Worm (Caenorhabditis elegans) whole organism, late embryonic: Measurements from ENCODE around the gene elo-1.

Experiments
- F13H6.1 ChIP-seq: sonication (generic microtip); optimal IDR thresholded peaks from 2 replicates; lab custom pipeline; 2016; ENCODE audit warnings: missing genetic modification characterization, missing compliant biosample characterization
- K09A11.1 ChIP-seq: sonication (generic microtip); optimal IDR thresholded peaks from 2 replicates; lab custom pipeline; 2017; ENCODE audit warnings: antibody characterized with exemption, mild to moderate bottlenecking, missing genetic modification characterization, missing compliant biosample characterization; ENCODE audit not compliant: insufficient read depth
- T23F11.4 ChIP-seq: fragments of 200-800 bp; sonication (Bioruptor generic); optimal IDR thresholded peaks from 2 replicates; lab custom pipeline; 2018; ENCODE audit warnings: mild to moderate bottlenecking, missing genetic modification characterization, missing compliant biosample characterization
- ama-1 ChIP-seq: fragments of 150-350 bp; optimal IDR thresholded peaks from 2 replicates; lab custom pipeline; 2014
- ceh-14 ChIP-seq: sonication (generic microtip); optimal IDR thresholded peaks from 2 replicates; lab custom pipeline; 2016; ENCODE audit warnings: missing genotype, missing genetic modification characterization, missing compliant biosample characterization
- ceh-19 ChIP-seq: fragments of 200-800 bp; sonication (Bioruptor generic); optimal IDR thresholded peaks from 2 replicates; lab custom pipeline; 2018; ENCODE audit warnings: mild to moderate bottlenecking, missing genetic modification characterization, missing compliant biosample characterization
- ceh-22 ChIP-seq: sonication (generic microtip); optimal IDR thresholded peaks from 2 replicates; lab custom pipeline; 2017; ENCODE audit warnings: missing biosample characterization, missing genetic modification characterization
- ceh-31 ChIP-seq: sonication (generic microtip); optimal IDR thresholded peaks from 2 replicates; lab custom pipeline; 2016; ENCODE audit warnings: missing genetic modification characterization, missing compliant biosample characterization
- ceh-45 ChIP-seq: fragments of 200-800 bp; sonication (Bioruptor generic); IDR thresholded peaks from 2 replicates; pipeline ENCODE4 v1.3.6; 2022; ENCODE audit warnings: missing genetic modification reagents, missing genetic modification characterization, missing compliant biosample characterization
- ceh-48 ChIP-seq: sonication (generic microtip); optimal IDR thresholded peaks from 2 replicates; lab custom pipeline; 2016; ENCODE audit warnings: missing genetic modification characterization, inconsistent platforms, missing compliant biosample characterization
- dmd-4 ChIP-seq: sonication (generic microtip); optimal IDR thresholded peaks from 2 replicates; lab custom pipeline; 2016; ENCODE audit warnings: borderline replicate concordance, missing genetic modification characterization, missing compliant biosample characterization
- dve-1 ChIP-seq: sonication (generic microtip); optimal IDR thresholded peaks from 2 replicates; lab custom pipeline; 2017; ENCODE audit warnings: antibody characterized with exemption, mild to moderate bottlenecking, missing genetic modification characterization, missing compliant biosample characterization
- elt-2 ChIP-seq: sonication (generic microtip); optimal IDR thresholded peaks from 2 replicates; lab custom pipeline; 2016; ENCODE audit warnings: missing genetic modification reagents, missing genetic modification characterization, missing compliant biosample characterization
- elt-4 ChIP-seq: sonication (generic microtip); optimal IDR thresholded peaks from 2 replicates; lab custom pipeline; 2016; ENCODE audit warnings: missing genetic modification characterization, missing compliant biosample characterization
- ets-4 ChIP-seq: sonication (generic microtip); optimal IDR thresholded peaks from 2 replicates; lab custom pipeline; 2016; ENCODE audit warnings: missing genetic modification characterization, missing compliant biosample characterization
- fax-1 ChIP-seq: sonication (generic microtip); optimal IDR thresholded peaks from 2 replicates; lab custom pipeline; 2016; ENCODE audit warnings: missing genotype, missing genetic modification characterization, missing compliant biosample characterization
- hlh-30 ChIP-seq: sonication (generic microtip); optimal IDR thresholded peaks from 2 replicates; lab custom pipeline; 2017; ENCODE audit warnings: antibody characterized with exemption, missing genetic modification characterization, missing compliant biosample characterization; ENCODE audit not compliant: insufficient read depth
- hlh-8 ChIP-seq: sonication (generic microtip); optimal IDR thresholded peaks from 2 replicates; lab custom pipeline; 2016; ENCODE audit warnings: missing genotype, missing genetic modification characterization, missing compliant biosample characterization
- lin-11 ChIP-seq: fragments of 200-800 bp; sonication (Bioruptor generic); optimal IDR thresholded peaks from 2 replicates; lab custom pipeline; 2018; ENCODE audit warnings: mild to moderate bottlenecking, missing genetic modification characterization, missing compliant biosample characterization
- madf-2 ChIP-seq: sonication (generic microtip); optimal IDR thresholded peaks from 2 replicates; lab custom pipeline; 2017; ENCODE audit warnings: missing genetic modification characterization, missing compliant biosample characterization
- mec-3 ChIP-seq: sonication (generic microtip); optimal IDR thresholded peaks from 2 replicates; lab custom pipeline; 2016; ENCODE audit warnings: borderline replicate concordance, missing genetic modification characterization, missing compliant biosample characterization
- nfya-1 ChIP-seq: sonication (generic microtip); optimal IDR thresholded peaks from 2 replicates; lab custom pipeline; 2017; ENCODE audit warnings: missing genetic modification characterization, mild to moderate bottlenecking, missing compliant biosample characterization, antibody characterized with exemption, moderate library complexity
- nhr-11 ChIP-seq: fragments of 150-350 bp; optimal IDR thresholded peaks from 2 replicates; lab custom pipeline; 2014; ENCODE audit warnings: missing biosample characterization, missing genetic modification characterization
- npax-4 ChIP-seq: sonication (generic microtip); optimal IDR thresholded peaks from 2 replicates; lab custom pipeline; 2016; ENCODE audit warnings: missing genetic modification characterization, missing compliant biosample characterization
- odd-2 ChIP-seq: sonication (generic microtip); optimal IDR thresholded peaks from 2 replicates; lab custom pipeline; 2017; ENCODE audit warnings: antibody characterized with exemption, mild to moderate bottlenecking, missing genetic modification characterization, missing compliant biosample characterization
- pat-9 ChIP-seq: fragments of 200-800 bp; sonication (Bioruptor generic); optimal IDR thresholded peaks from 2 replicates; lab custom pipeline; 2018; ENCODE audit warnings: mild to moderate bottlenecking, missing genetic modification characterization, moderate library complexity, missing compliant biosample characterization
- pax-1 ChIP-seq: fragments of 150-350 bp; optimal IDR thresholded peaks from 2 replicates; lab custom pipeline; 2014; ENCODE audit warnings: missing biosample characterization, missing genetic modification characterization
- rnt-1 ChIP-seq: sonication (generic microtip); optimal IDR thresholded peaks from 2 replicates; lab custom pipeline; 2016; ENCODE audit warnings: missing genetic modification characterization, missing compliant biosample characterization
- sdc-2 ChIP-seq: sonication (generic microtip); optimal IDR thresholded peaks from 2 replicates; lab custom pipeline; 2016; ENCODE audit warnings: missing genotype, missing genetic modification characterization, missing compliant biosample characterization
- sox-2 ChIP-seq: fragments of 200-800 bp; sonication (Bioruptor generic); IDR thresholded peaks from 2 replicates; pipeline ENCODE4 v1.3.6; 2022; ENCODE audit warnings: missing genetic modification reagents, missing genetic modification characterization, missing compliant biosample characterization
- sox-4 ChIP-seq: sonication (generic microtip); optimal IDR thresholded peaks from 2 replicates; lab custom pipeline; 2017; ENCODE audit warnings: mild to moderate bottlenecking, missing genetic modification characterization, inconsistent platforms, missing compliant biosample characterization
- syd-9 ChIP-seq: sonication (generic microtip); optimal IDR thresholded peaks from 2 replicates; lab custom pipeline; 2016; ENCODE audit warnings: mild to moderate bottlenecking, missing genetic modification characterization, moderate library complexity, missing compliant biosample characterization
- tbx-2 ChIP-seq: sonication (generic microtip); optimal IDR thresholded peaks from 2 replicates; lab custom pipeline; 2016; ENCODE audit warnings: missing genetic modification characterization, missing compliant biosample characterization
- ttx-3 ChIP-seq: sonication (generic microtip); optimal IDR thresholded peaks from 2 replicates; lab custom pipeline; 2016; ENCODE audit warnings: missing genetic modification reagents, missing genetic modification characterization, missing compliant biosample characterization
- unc-3 ChIP-seq, 2 experiments: fragments of 200-800 bp in 1 of 2; sonication (Bioruptor generic) in 1 of 2; sonication (generic microtip) in 1 of 2; conservative IDR thresholded peaks in 1 of 2; optimal IDR thresholded peaks in 1 of 2; 2 replicates each; pipeline versions ENCODE4 v1.3.6 to Lab custom; 2016 to 2022; ENCODE audit warnings: missing compliant biosample characterization in 2 of 2, missing genetic modification characterization in 2 of 2, missing genetic modification reagents in 1 of 2
- unc-86 ChIP-seq: sonication (generic microtip); optimal IDR thresholded peaks from 2 replicates; lab custom pipeline; 2016; ENCODE audit warnings: missing genetic modification characterization, missing compliant biosample characterization

Gene elo-1

ce11 chrIV:9488315-9488714, 37.9 kb upstream of the elo-1 start, which contains the start of gene sru-1:
Gene sru-1 (plus strand): TSS chrIV:9488615.
- TF ChIP-seq hlh-30 (tag; lab: Kevin White, UChicago) (no peak), unc-3 (GFP tag; conservative IDR thresholded peaks at IDR 0.05; lab: Robert Waterston, UW) (no peak), unc-3 (tag; optimal IDR thresholded peaks at IDR 0.05; lab: Kevin White, UChicago) (no peak), odd-2 (tag; lab: Kevin White, UChicago) (no peak), mec-3 (tag; lab: Kevin White, UChicago) (no peak), tbx-2 (tag; lab: Kevin White, UChicago) (no peak), syd-9 (tag; lab: Kevin White, UChicago) (no peak), sox-2 (GFP tag; lab: Robert Waterston, UW) (no peak), rnt-1 (tag; lab: Kevin White, UChicago) (no peak), nhr-11 (tag; lab: Kevin White, UChicago) (no peak), ttx-3 (no peak), ceh-19 (GFP tag; lab: Kevin White, UChicago) (no peak)

ce11 chrIV:9490320-9490719, 35.8 kb upstream of the elo-1 start, which contains the start of gene sru-6:
Gene sru-6 (plus strand): TSS chrIV:9490620.
- TF ChIP-seq dve-1 (tag; lab: Kevin White, UChicago) (no peak), unc-86 (tag; lab: Kevin White, UChicago) (no peak), dmd-4 (tag; lab: Kevin White, UChicago) (no peak), rnt-1 (tag; lab: Kevin White, UChicago) (no peak)

- no peak for TF ChIP-seq fax-1 (tag; lab: Kevin White, UChicago)
- no peak for TF ChIP-seq ceh-48 (tag; lab: Kevin White, UChicago)
- no peak for TF ChIP-seq ceh-31
- TF ChIP-seq ceh-22 (tag; lab: Kevin White, UChicago) = no peak
- no peak for TF ChIP-seq pax-1 (tag; lab: Kevin White, UChicago)
- no peak for TF ChIP-seq ceh-19 (GFP tag; lab: Kevin White, UChicago)
- TF ChIP-seq ttx-3 = no peak
- TF ChIP-seq madf-2 = no peak
- TF ChIP-seq odd-2 (tag; lab: Kevin White, UChicago) = no peak
- no peak for TF ChIP-seq elt-2 (tag; lab: Kevin White, UChicago)
- TF ChIP-seq sdc-2 (tag; lab: Kevin White, UChicago) = no peak
- TF ChIP-seq hlh-8 = no peak
- no peak for TF ChIP-seq ceh-14 (tag; lab: Kevin White, UChicago)
- no peak for TF ChIP-seq nhr-11 (tag; lab: Kevin White, UChicago)
- TF ChIP-seq sox-4 = no peak
Measured at ce11 chrIV:9496306-9496705, 29.9 kb upstream of the elo-1 start, which contains the start of gene sru-3. Gene sru-3 (plus strand): TSS chrIV:9496606.

DNA sequence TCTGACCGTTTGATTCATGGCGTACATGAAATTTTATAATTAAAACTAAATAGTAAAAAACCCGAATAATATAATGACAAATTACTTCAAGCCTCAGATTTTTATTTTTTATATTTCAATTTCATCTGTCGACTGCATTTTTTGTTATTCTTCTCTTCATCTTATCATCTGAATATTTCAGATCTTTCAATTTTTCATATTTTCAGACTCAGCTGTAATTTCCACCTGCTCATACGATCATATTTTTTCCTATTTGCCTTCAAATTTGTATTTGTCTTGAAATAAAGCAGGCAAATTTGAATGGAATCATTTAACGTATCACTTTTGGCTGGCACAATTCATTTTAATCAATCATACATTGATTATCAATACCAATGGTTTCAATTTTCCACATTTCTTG, 28.1 kb upstream of the elo-1 start, which contains the start of gene sru-4:
sru-4 (plus strand) TSS at position 301 of the 400 bp plus-strand sequence.
- TF ChIP-seq nhr-11 (tag; lab: Kevin White, UChicago) (no peak), lin-11 (tag; lab: Kevin White, UChicago) (no peak), dmd-4 (tag; lab: Kevin White, UChicago) (no peak), ets-4 (tag; lab: Kevin White, UChicago) (no peak)
- TF ChIP-seq, all 69 proteins: peak for 0

- TF ChIP-seq npax-4 (no peak), ceh-22 (tag; lab: Kevin White, UChicago) (no peak), nfya-1 (no peak), unc-3 (GFP tag; conservative IDR thresholded peaks at IDR 0.05; lab: Robert Waterston, UW) (no peak), unc-3 (tag; optimal IDR thresholded peaks at IDR 0.05; lab: Kevin White, UChicago) (no peak), ceh-14 (tag; lab: Kevin White, UChicago) (no peak), K09A11.1 (no peak), F13H6.1 (no peak), syd-9 (tag; lab: Kevin White, UChicago) (no peak), fax-1 (tag; lab: Kevin White, UChicago) (no peak), hlh-30 (tag; lab: Kevin White, UChicago) (no peak), ama-1 (lab: Kevin White, UChicago) (no peak), pat-9 (tag; lab: Kevin White, UChicago) (no peak), lin-11 (tag; lab: Kevin White, UChicago) (no peak), ets-4 (tag; lab: Kevin White, UChicago) (no peak), elt-4 (tag; lab: Kevin White, UChicago) (no peak), odd-2 (tag; lab: Kevin White, UChicago) (no peak), ceh-45 (GFP tag; lab: Robert Waterston, UW) (no peak), T23F11.4 (GFP tag; lab: Kevin White, UChicago) (no peak)
Measured at ce11 chrIV:9499636-9500035, 26.5 kb upstream of the elo-1 start.
